Worm (Caenorhabditis elegans) whole organism, early embryonic: Measurements from ENCODE around the gene fbxa-25.
"Not testable (repeated sequence)": the region's sequence is repeated elsewhere in the genome, so short reads cannot be mapped to it uniquely, and the experiment has no call there.

Experiments
- B0310.2 ChIP-seq: sonication (generic microtip); optimal IDR thresholded peaks from 2 replicates; lab custom pipeline; 2016; ENCODE audit warnings: mild to moderate bottlenecking, missing genetic modification characterization, missing compliant biosample characterization
- F13C5.2 ChIP-seq: sonication (generic microtip); optimal IDR thresholded peaks from 2 replicates; lab custom pipeline; 2017; ENCODE audit warnings: mild to moderate bottlenecking, missing genetic modification characterization, inconsistent platforms, missing compliant biosample characterization
- aly-1 ChIP-seq: sonication (generic microtip); optimal IDR thresholded peaks from 2 replicates; lab custom pipeline; 2016; ENCODE audit warnings: missing genetic modification characterization, missing compliant biosample characterization
- ama-1 ChIP-seq: fragments of 150-350 bp; optimal IDR thresholded peaks from 2 replicates; lab custom pipeline; 2014
- ceh-13 ChIP-seq: fragments of 200-800 bp; sonication (Bioruptor generic); optimal IDR thresholded peaks from 2 replicates; lab custom pipeline; 2018; ENCODE audit warnings: mild to moderate bottlenecking, missing genetic modification characterization, missing compliant biosample characterization
- ceh-36 ChIP-seq: sonication (generic microtip); optimal IDR thresholded peaks from 2 replicates; lab custom pipeline; 2016; ENCODE audit warnings: missing genetic modification characterization, inconsistent platforms, missing compliant biosample characterization
- ets-7 ChIP-seq: sonication (generic microtip); optimal IDR thresholded peaks from 2 replicates; lab custom pipeline; 2016; ENCODE audit warnings: missing genotype, missing genetic modification characterization, missing compliant biosample characterization
- flt-1 ChIP-seq: fragments of 200-800 bp; sonication (Bioruptor generic); IDR thresholded peaks from 2 replicates; pipeline ENCODE4 v1.3.6; 2022; ENCODE audit warnings: missing genetic modification characterization, missing compliant biosample characterization
- hmbx-1 ChIP-seq: sonication (generic microtip); optimal IDR thresholded peaks from 2 replicates; lab custom pipeline; 2016; ENCODE audit warnings: mild to moderate bottlenecking, missing genetic modification characterization, missing compliant biosample characterization
- hmg-4 ChIP-seq: fragments of 200-800 bp; sonication (Bioruptor generic); optimal IDR thresholded peaks from 2 replicates; lab custom pipeline; 2018; ENCODE audit warnings: mild to moderate bottlenecking, missing genetic modification characterization, missing compliant biosample characterization
- hnd-1 ChIP-seq: sonication (generic microtip); optimal IDR thresholded peaks from 2 replicates; lab custom pipeline; 2016; ENCODE audit warnings: missing genetic modification characterization, missing compliant biosample characterization
- pes-1 ChIP-seq: fragments of 200-800 bp; sonication (Bioruptor generic); IDR thresholded peaks from 2 replicates; pipeline ENCODE4 v1.3.6; 2022; ENCODE audit warnings: missing genetic modification reagents, missing genetic modification characterization, missing compliant biosample characterization
- scrt-1 ChIP-seq: fragments of 200-800 bp; sonication (Bioruptor generic); IDR thresholded peaks from 2 replicates; pipeline ENCODE4 v1.3.6; 2022; ENCODE audit warnings: missing genetic modification characterization, missing compliant biosample characterization
- sea-1 ChIP-seq: fragments of 200-800 bp; sonication (Bioruptor generic); conservative IDR thresholded peaks from 2 replicates; pipeline ENCODE4 v1.3.6; 2022; ENCODE audit warnings: missing genetic modification characterization, missing compliant biosample characterization
- tbx-11 ChIP-seq: fragments of 200-800 bp; sonication (Bioruptor generic); IDR thresholded peaks from 2 replicates; pipeline ENCODE4 v1.3.6; 2022; ENCODE audit warnings: missing genetic modification characterization, missing compliant biosample characterization
- tbx-37 ChIP-seq: fragments of 200-800 bp; sonication (Bioruptor generic); conservative IDR thresholded peaks from 2 replicates; pipeline ENCODE4 v1.3.6; 2022; ENCODE audit warnings: missing genetic modification reagents, missing genetic modification characterization, missing compliant biosample characterization
- tra-4 ChIP-seq: sonication (generic microtip); optimal IDR thresholded peaks from 2 replicates; lab custom pipeline; 2017; ENCODE audit warnings: missing genetic modification characterization, missing compliant biosample characterization

fbxa-25 gene

DNA sequence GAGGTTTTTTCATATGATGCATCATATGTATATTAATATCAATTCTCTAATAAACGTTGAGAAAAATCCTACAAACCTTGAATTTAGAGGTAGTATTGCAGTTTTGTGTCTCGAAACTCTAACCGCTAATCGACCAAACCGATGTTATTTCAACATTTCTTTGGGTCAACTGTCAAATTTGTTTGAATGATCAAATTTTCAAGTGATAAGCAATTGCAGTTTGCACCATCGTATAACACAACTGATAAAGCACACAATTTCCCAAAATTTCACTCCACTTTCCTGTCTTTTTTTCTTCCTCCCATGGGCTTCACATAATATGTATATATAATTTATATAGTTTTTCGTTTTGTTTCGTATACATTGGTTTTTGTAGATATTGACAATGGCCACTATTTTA, 34.8 kb upstream of the fbxa-25 start, which contains the start of the genes fbxa-138 and Y82E9BR.5:
fbxa-138 (minus strand) TSS at position 161 of the 400 bp plus-strand sequence.
Y82E9BR.5 (plus strand) TSS at position 279 of the 400 bp plus-strand sequence.
- no peak for TF ChIP-seq tbx-37 (GFP tag; lab: Robert Waterston, UW)
- TF ChIP-seq ceh-13 (GFP tag; lab: Kevin White, UChicago): no peak
- no peak for TF ChIP-seq tbx-11 (GFP tag; lab: Robert Waterston, UW)
- no peak for TF ChIP-seq scrt-1 (GFP tag; lab: Robert Waterston, UW)
- no peak for TF ChIP-seq sea-1 (GFP tag; lab: Robert Waterston, UW)
- TF ChIP-seq ets-7: no peak
- TF ChIP-seq ama-1 (lab: Kevin White, UChicago): no peak
- TF ChIP-seq B0310.2 (tag; lab: Kevin White, UChicago): no peak
- TF ChIP-seq hnd-1 (tag; lab: Kevin White, UChicago): no peak
- TF ChIP-seq ceh-36: no peak
- TF ChIP-seq hmg-4: no peak
- TF ChIP-seq hmbx-1 (tag; lab: Kevin White, UChicago): no peak
- no peak for TF ChIP-seq F13C5.2 (tag; lab: Kevin White, UChicago)
- no peak for TF ChIP-seq flt-1 (GFP tag; lab: Robert Waterston, UW)
- TF ChIP-seq aly-1 (tag; lab: Kevin White, UChicago): no peak
- TF ChIP-seq tra-4 (tag; lab: Kevin White, UChicago): no peak
- TF ChIP-seq pes-1 (GFP tag; lab: Robert Waterston, UW): no peak

DNA sequence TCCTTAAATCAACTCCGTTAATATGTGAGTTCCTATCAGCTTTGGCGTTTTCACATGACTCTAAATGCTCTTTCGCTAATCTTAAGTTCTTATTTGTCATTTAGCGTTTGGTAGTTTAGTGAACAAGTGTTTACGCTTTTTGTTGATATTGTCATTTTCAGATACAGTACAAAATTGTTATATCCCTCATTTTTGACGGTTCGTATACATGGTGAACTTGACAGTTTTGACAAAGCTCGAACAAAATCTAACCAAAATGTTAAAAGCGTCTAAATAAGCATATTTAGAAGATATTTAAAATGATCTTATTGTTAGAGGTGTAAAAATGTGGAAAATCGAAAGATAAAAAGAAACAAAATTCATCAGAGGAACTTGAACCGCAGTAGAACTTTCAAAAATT, 34.2 kb upstream of the fbxa-25 start:
- no peak for TF ChIP-seq aly-1 (tag; lab: Kevin White, UChicago)
- TF ChIP-seq flt-1 (GFP tag; lab: Robert Waterston, UW): no peak
- TF ChIP-seq F13C5.2 (tag; lab: Kevin White, UChicago): no peak
- no peak for TF ChIP-seq hmg-4
- no peak for TF ChIP-seq ets-7
- no peak for TF ChIP-seq tbx-37 (GFP tag; lab: Robert Waterston, UW)
- no peak for TF ChIP-seq B0310.2 (tag; lab: Kevin White, UChicago)
- no peak for TF ChIP-seq tbx-11 (GFP tag; lab: Robert Waterston, UW)
- TF ChIP-seq tra-4 (tag; lab: Kevin White, UChicago): no peak
- TF ChIP-seq pes-1 (GFP tag; lab: Robert Waterston, UW): no peak
- TF ChIP-seq hnd-1 (tag; lab: Kevin White, UChicago): no peak
- no peak for TF ChIP-seq ceh-13 (GFP tag; lab: Kevin White, UChicago)
- TF ChIP-seq ama-1 (lab: Kevin White, UChicago): no peak
- TF ChIP-seq sea-1 (GFP tag; lab: Robert Waterston, UW): no peak
- no peak for TF ChIP-seq hmbx-1 (tag; lab: Kevin White, UChicago)

DNA sequence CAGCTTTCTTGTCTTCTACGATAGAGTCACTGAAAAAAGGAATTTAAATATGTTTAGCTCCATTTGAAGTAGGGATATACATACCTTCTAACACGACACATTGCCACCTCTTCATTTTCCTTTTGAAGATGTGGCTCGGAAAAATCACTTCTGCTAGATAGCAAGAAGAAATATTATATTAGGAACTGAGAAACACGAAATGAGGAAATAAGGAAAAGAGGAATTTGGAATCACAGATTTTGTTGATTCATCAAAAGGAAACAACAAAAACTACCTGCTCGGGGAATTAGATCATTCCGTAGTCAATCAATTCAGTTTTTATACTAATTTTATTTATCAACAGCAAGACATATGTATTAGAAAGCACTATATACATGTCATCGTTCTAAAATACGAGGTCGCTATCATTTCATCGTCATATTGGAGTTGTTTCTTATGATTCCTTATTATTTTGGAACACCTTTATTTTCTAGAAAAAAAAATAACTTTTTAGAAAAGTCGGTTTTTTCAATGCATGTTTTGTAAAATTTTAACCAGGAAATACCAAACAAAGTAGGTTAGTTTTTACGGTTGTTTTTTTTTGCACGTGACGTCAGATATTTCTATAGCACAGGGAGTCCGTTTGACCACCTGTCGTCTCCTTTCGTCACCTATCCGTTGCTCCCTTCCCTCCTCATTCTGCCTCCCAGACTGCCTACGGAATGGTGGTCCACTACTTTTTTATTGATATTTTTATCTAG, 31.5 kb upstream of the fbxa-25 start, which contains the start of the genes pals-21 and Y82E9BR.6:
pals-21 (minus strand) TSS at position 101 of the 740 bp plus-strand sequence.
Y82E9BR.6 (plus strand) TSS at position 690 of the 740 bp plus-strand sequence.
- TF ChIP-seq pes-1 (GFP tag; lab: Robert Waterston, UW) (no peak), hmbx-1 (tag; lab: Kevin White, UChicago) (no peak), tbx-37 (GFP tag; lab: Robert Waterston, UW) (no peak), ceh-36 (no peak), aly-1 (tag; lab: Kevin White, UChicago) (no peak), hmg-4 (no peak), scrt-1 (GFP tag; lab: Robert Waterston, UW) (no peak), B0310.2 (tag; lab: Kevin White, UChicago) (no peak), ets-7 (no peak), flt-1 (GFP tag; lab: Robert Waterston, UW) (no peak), tra-4 (tag; lab: Kevin White, UChicago) (no peak), sea-1 (GFP tag; lab: Robert Waterston, UW) (no peak), ceh-13 (GFP tag; lab: Kevin White, UChicago) (no peak)

DNA sequence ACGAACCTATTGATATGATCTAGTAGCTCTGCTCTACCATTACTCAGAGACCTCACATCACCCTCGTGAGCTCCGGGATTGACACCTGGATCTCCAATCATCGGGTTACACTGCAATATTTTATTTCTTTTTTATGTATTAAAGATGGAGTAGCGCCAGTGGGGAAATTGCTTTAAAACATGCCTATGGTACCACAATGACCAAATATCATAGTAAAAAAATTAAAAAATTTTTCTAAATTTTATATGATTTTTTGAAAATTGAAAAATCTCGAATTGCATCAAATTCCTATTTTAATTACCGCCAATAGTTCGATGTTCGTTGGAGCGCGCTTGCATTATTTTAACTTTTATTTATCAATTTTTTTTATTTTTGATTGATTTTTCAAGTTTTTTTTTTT, 28.7 kb upstream of the fbxa-25 start, which contains the start of gene pals-40:
pals-40 (minus strand) TSS at position 101 of the 400 bp plus-strand sequence.
- TF ChIP-seq ceh-13 (GFP tag; lab: Kevin White, UChicago); flt-1 (GFP tag; lab: Robert Waterston, UW); pes-1 (GFP tag; lab: Robert Waterston, UW): not testable (repeated sequence)

DNA sequence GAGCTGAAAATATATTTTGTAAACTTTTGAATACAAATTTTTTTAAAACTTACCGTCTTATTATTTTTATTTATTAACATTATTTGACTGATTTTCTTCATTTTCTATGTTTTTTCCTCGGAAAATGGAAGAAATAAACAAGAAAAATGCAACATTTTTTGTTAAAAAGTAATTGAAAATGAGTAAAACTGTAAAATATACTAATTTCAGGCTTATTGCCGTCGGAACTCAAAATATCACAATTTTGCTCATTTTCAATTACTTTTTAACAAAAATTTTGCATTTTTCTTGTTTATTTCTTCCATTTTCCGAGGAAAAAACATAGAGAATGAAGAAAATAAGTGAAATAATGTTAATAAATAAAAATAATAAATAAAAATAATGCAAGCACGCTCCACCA, 26.2 kb upstream of the fbxa-25 start, which contains the start of gene Y82E9BR.10:
Y82E9BR.10 (minus strand) TSS at position 101 of the 400 bp plus-strand sequence.
- not testable (repeated sequence) for TF ChIP-seq hmbx-1 (tag; lab: Kevin White, UChicago); aly-1 (tag; lab: Kevin White, UChicago); hmg-4

DNA sequence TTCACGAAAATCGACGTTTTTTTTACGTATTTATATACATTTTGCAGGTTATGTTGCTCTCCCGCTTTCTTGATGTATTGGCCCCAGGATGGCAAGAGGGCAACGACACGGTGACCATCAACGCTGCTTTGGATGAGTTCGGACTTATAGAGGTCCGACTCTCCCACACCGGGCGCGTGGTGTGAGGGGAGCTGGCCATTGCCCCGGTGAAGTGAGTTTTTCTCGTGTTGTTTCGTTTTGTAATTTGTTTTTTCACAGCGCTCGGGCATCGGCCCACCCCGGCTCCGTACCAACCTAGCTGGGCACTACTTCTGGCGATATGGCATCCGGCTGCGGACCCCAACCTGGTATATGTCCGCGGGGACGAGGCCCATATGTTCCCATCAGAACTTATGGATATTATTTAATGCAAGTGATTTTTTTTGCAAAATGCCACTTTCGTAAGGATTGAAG, 25.1 kb upstream of the fbxa-25 start, which contains the start of gene Y82E9BR.20:
Y82E9BR.20 (plus strand) TSS at position 51 of the 453 bp plus-strand sequence.
- no peak for TF ChIP-seq hmg-4
- TF ChIP-seq F13C5.2 (tag; lab: Kevin White, UChicago): no peak
- no peak for TF ChIP-seq ceh-13 (GFP tag; lab: Kevin White, UChicago)
- no peak for TF ChIP-seq hmbx-1 (tag; lab: Kevin White, UChicago)
- TF ChIP-seq hnd-1 (tag; lab: Kevin White, UChicago): no peak
- TF ChIP-seq scrt-1 (GFP tag; lab: Robert Waterston, UW): no peak
- TF ChIP-seq tbx-37 (GFP tag; lab: Robert Waterston, UW): no peak
- no peak for TF ChIP-seq B0310.2 (tag; lab: Kevin White, UChicago)
- TF ChIP-seq pes-1 (GFP tag; lab: Robert Waterston, UW): no peak
- TF ChIP-seq ets-7: no peak
- TF ChIP-seq flt-1 (GFP tag; lab: Robert Waterston, UW): no peak
- no peak for TF ChIP-seq tbx-11 (GFP tag; lab: Robert Waterston, UW)
- no peak for TF ChIP-seq ceh-36
- no peak for TF ChIP-seq tra-4 (tag; lab: Kevin White, UChicago)
- TF ChIP-seq aly-1 (tag; lab: Kevin White, UChicago): no peak
- TF ChIP-seq ama-1 (lab: Kevin White, UChicago): no peak
- no peak for TF ChIP-seq sea-1 (GFP tag; lab: Robert Waterston, UW)
